Worm (Caenorhabditis elegans) whole organism, late embryonic: ENCODE data around the gene str-79.

Source experiments
- C08G9.2 ChIP-seq: sonication (generic microtip); optimal IDR thresholded peaks from 2 replicates; lab custom pipeline; 2016; ENCODE audit warnings: mild to moderate bottlenecking, missing genetic modification characterization, moderate library complexity, missing compliant biosample characterization
- C38D4.7 ChIP-seq: fragments of 200-800 bp; sonication (Bioruptor generic); optimal IDR thresholded peaks from 2 replicates; lab custom pipeline; 2018; ENCODE audit warnings: mild to moderate bottlenecking, missing genetic modification characterization, moderate library complexity, missing compliant biosample characterization
- F13H6.1 ChIP-seq: sonication (generic microtip); optimal IDR thresholded peaks from 2 replicates; lab custom pipeline; 2016; ENCODE audit warnings: missing genetic modification characterization, missing compliant biosample characterization
- K02D7.2 ChIP-seq: sonication (generic microtip); optimal IDR thresholded peaks from 2 replicates; lab custom pipeline; 2017; ENCODE audit warnings: mild to moderate bottlenecking, missing genetic modification characterization, missing compliant biosample characterization
- T23F11.4 ChIP-seq: fragments of 200-800 bp; sonication (Bioruptor generic); optimal IDR thresholded peaks from 2 replicates; lab custom pipeline; 2018; ENCODE audit warnings: mild to moderate bottlenecking, missing genetic modification characterization, missing compliant biosample characterization
- Y22D7AL.16 ChIP-seq: sonication (generic microtip); optimal IDR thresholded peaks from 2 replicates; lab custom pipeline; 2016; ENCODE audit warnings: missing genetic modification characterization, missing compliant biosample characterization
- ama-1 ChIP-seq: fragments of 150-350 bp; optimal IDR thresholded peaks from 2 replicates; lab custom pipeline; 2014
- ceh-14 ChIP-seq: sonication (generic microtip); optimal IDR thresholded peaks from 2 replicates; lab custom pipeline; 2016; ENCODE audit warnings: missing genotype, missing genetic modification characterization, missing compliant biosample characterization
- ceh-19 ChIP-seq: fragments of 200-800 bp; sonication (Bioruptor generic); optimal IDR thresholded peaks from 2 replicates; lab custom pipeline; 2018; ENCODE audit warnings: mild to moderate bottlenecking, missing genetic modification characterization, missing compliant biosample characterization
- ceh-31 ChIP-seq: sonication (generic microtip); optimal IDR thresholded peaks from 2 replicates; lab custom pipeline; 2016; ENCODE audit warnings: missing genetic modification characterization, missing compliant biosample characterization
- ceh-34 ChIP-seq: sonication (generic microtip); optimal IDR thresholded peaks from 2 replicates; lab custom pipeline; 2016; ENCODE audit warnings: mild to moderate bottlenecking, missing genetic modification characterization, missing compliant biosample characterization
- ceh-6 ChIP-seq: fragments of 200-800 bp; sonication (Bioruptor generic); optimal IDR thresholded peaks from 2 replicates; lab custom pipeline; 2018; ENCODE audit warnings: mild to moderate bottlenecking, missing genetic modification characterization, missing compliant biosample characterization
- ceh-9 ChIP-seq: sonication (generic microtip); optimal IDR thresholded peaks from 2 replicates; lab custom pipeline; 2016; ENCODE audit warnings: mild to moderate bottlenecking, missing genetic modification characterization, inconsistent platforms, missing compliant biosample characterization
- dmd-4 ChIP-seq: sonication (generic microtip); optimal IDR thresholded peaks from 2 replicates; lab custom pipeline; 2016; ENCODE audit warnings: borderline replicate concordance, missing genetic modification characterization, missing compliant biosample characterization
- dve-1 ChIP-seq: sonication (generic microtip); optimal IDR thresholded peaks from 2 replicates; lab custom pipeline; 2017; ENCODE audit warnings: antibody characterized with exemption, mild to moderate bottlenecking, missing genetic modification characterization, missing compliant biosample characterization
- elt-4 ChIP-seq: sonication (generic microtip); optimal IDR thresholded peaks from 2 replicates; lab custom pipeline; 2016; ENCODE audit warnings: missing genetic modification characterization, missing compliant biosample characterization
- ets-4 ChIP-seq: sonication (generic microtip); optimal IDR thresholded peaks from 2 replicates; lab custom pipeline; 2016; ENCODE audit warnings: missing genetic modification characterization, missing compliant biosample characterization
- gmeb-2 ChIP-seq: sonication (generic microtip); optimal IDR thresholded peaks from 2 replicates; lab custom pipeline; 2016; ENCODE audit warnings: missing genetic modification characterization, inconsistent platforms, missing compliant biosample characterization
- hlh-30 ChIP-seq: sonication (generic microtip); optimal IDR thresholded peaks from 2 replicates; lab custom pipeline; 2017; ENCODE audit warnings: antibody characterized with exemption, missing genetic modification characterization, missing compliant biosample characterization; ENCODE audit not compliant: insufficient read depth
- hlh-8 ChIP-seq: sonication (generic microtip); optimal IDR thresholded peaks from 2 replicates; lab custom pipeline; 2016; ENCODE audit warnings: missing genotype, missing genetic modification characterization, missing compliant biosample characterization
- lim-6 ChIP-seq: sonication (generic microtip); optimal IDR thresholded peaks from 2 replicates; lab custom pipeline; 2016; ENCODE audit warnings: missing genetic modification characterization, missing compliant biosample characterization
- lin-11 ChIP-seq: fragments of 200-800 bp; sonication (Bioruptor generic); optimal IDR thresholded peaks from 2 replicates; lab custom pipeline; 2018; ENCODE audit warnings: mild to moderate bottlenecking, missing genetic modification characterization, missing compliant biosample characterization
- npax-4 ChIP-seq: sonication (generic microtip); optimal IDR thresholded peaks from 2 replicates; lab custom pipeline; 2016; ENCODE audit warnings: missing genetic modification characterization, missing compliant biosample characterization
- pag-3 ChIP-seq: sonication (generic microtip); optimal IDR thresholded peaks from 2 replicates; lab custom pipeline; 2016; ENCODE audit warnings: missing compliant biosample characterization, missing genetic modification characterization, borderline replicate concordance
- pros-1 ChIP-seq: fragments of 150-350 bp; optimal IDR thresholded peaks from 2 replicates; lab custom pipeline; 2014; ENCODE audit warnings: missing biosample characterization, missing genetic modification reagents, missing genetic modification characterization
- ref-2 ChIP-seq: sonication (generic microtip); optimal IDR thresholded peaks from 2 replicates; lab custom pipeline; 2016; ENCODE audit warnings: missing genetic modification characterization, missing compliant biosample characterization
- rnt-1 ChIP-seq: sonication (generic microtip); optimal IDR thresholded peaks from 2 replicates; lab custom pipeline; 2016; ENCODE audit warnings: missing genetic modification characterization, missing compliant biosample characterization
- sdc-2 ChIP-seq: sonication (generic microtip); optimal IDR thresholded peaks from 2 replicates; lab custom pipeline; 2016; ENCODE audit warnings: missing genotype, missing genetic modification characterization, missing compliant biosample characterization
- sox-2 ChIP-seq: fragments of 200-800 bp; sonication (Bioruptor generic); IDR thresholded peaks from 2 replicates; pipeline ENCODE4 v1.3.6; 2022; ENCODE audit warnings: missing genetic modification reagents, missing genetic modification characterization, missing compliant biosample characterization
- ttx-3 ChIP-seq: sonication (generic microtip); optimal IDR thresholded peaks from 2 replicates; lab custom pipeline; 2016; ENCODE audit warnings: missing genetic modification reagents, missing genetic modification characterization, missing compliant biosample characterization
- unc-3 ChIP-seq, 2 experiments: fragments of 200-800 bp in 1 of 2; sonication (Bioruptor generic) in 1 of 2; sonication (generic microtip) in 1 of 2; conservative IDR thresholded peaks in 1 of 2; optimal IDR thresholded peaks in 1 of 2; 2 replicates each; pipeline versions ENCODE4 v1.3.6 to Lab custom; 2016 to 2022; ENCODE audit warnings: missing compliant biosample characterization in 2 of 2, missing genetic modification characterization in 2 of 2, missing genetic modification reagents in 1 of 2
- unc-42 ChIP-seq: sonication (generic microtip); optimal IDR thresholded peaks from 2 replicates; lab custom pipeline; 2016; ENCODE audit warnings: missing genotype, missing genetic modification characterization, missing compliant biosample characterization
- unc-55 ChIP-seq: sonication (generic microtip); optimal IDR thresholded peaks from 2 replicates; lab custom pipeline; 2017; ENCODE audit warnings: missing biosample characterization, missing genetic modification reagents, missing genetic modification characterization
- unc-86 ChIP-seq: sonication (generic microtip); optimal IDR thresholded peaks from 2 replicates; lab custom pipeline; 2016; ENCODE audit warnings: missing genetic modification characterization, missing compliant biosample characterization
- zip-5 ChIP-seq: sonication (generic microtip); optimal IDR thresholded peaks from 2 replicates; lab custom pipeline; 2016; ENCODE audit warnings: missing genetic modification characterization, missing compliant biosample characterization

str-79 gene

DNA sequence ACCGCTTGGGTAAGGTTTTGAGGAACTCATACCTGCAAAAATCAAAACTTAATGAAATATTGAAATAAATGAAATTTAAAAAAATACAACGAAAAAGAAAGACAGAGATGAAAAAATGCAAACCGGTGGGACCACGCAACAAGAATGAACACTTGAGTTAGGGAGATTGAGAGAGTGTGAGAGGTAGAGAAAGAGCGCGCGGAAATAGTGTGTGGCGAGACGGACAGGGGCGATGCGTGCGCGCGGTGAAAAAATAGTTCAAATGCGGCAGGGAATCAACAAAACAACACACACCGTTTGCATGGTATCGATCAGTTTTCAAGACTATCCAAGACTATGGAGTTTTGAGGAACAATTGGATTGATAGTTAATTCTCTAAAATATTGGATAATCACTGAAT lies 19.9 kb downstream of the str-79 start, which contains the start of gene meg-3:
TSS of gene meg-3 (minus strand) at position 32 of the 400 bp plus-strand sequence.
- peak; percentile 9 for TF ChIP-seq sdc-2 (tag; lab: Kevin White, UChicago)
- TF ChIP-seq T23F11.4 (GFP tag; lab: Kevin White, UChicago): no peak

- TF ChIP-seq unc-3 (GFP tag; conservative IDR thresholded peaks at IDR 0.05; lab: Robert Waterston, UW) (no peak), unc-3 (tag; optimal IDR thresholded peaks at IDR 0.05; lab: Kevin White, UChicago) (no peak), rnt-1 (tag; lab: Kevin White, UChicago) (no peak), ama-1 (no peak), ceh-9 (no peak), ceh-14 (tag; lab: Kevin White, UChicago) (no peak), dve-1 (no peak), pros-1 (tag; lab: Kevin White, UChicago) (no peak), unc-86 (tag; lab: Kevin White, UChicago) (no peak), sdc-2 (tag; lab: Kevin White, UChicago) (no peak), gmeb-2 (tag; lab: Kevin White, UChicago) (no peak), C08G9.2 (tag; lab: Kevin White, UChicago) (no peak), hlh-8 (tag; lab: Kevin White, UChicago) (no peak), dmd-4 (no peak), elt-4 (tag; lab: Kevin White, UChicago) (no peak), lin-11 (tag; lab: Kevin White, UChicago) (no peak), ref-2 (tag; lab: Kevin White, UChicago) (no peak), pag-3 (tag; lab: Kevin White, UChicago) (no peak), K02D7.2 (tag; lab: Kevin White, UChicago) (no peak), unc-55 (no peak), ceh-34 (tag; lab: Kevin White, UChicago) (no peak)
These were observed 20.8 kb downstream of the str-79 start, which contains the start of gene Y40A1A.2 for ce11 chrX:1990434-1990833. Gene Y40A1A.2, plus strand, starts transcription at chrX:1990734.

DNA sequence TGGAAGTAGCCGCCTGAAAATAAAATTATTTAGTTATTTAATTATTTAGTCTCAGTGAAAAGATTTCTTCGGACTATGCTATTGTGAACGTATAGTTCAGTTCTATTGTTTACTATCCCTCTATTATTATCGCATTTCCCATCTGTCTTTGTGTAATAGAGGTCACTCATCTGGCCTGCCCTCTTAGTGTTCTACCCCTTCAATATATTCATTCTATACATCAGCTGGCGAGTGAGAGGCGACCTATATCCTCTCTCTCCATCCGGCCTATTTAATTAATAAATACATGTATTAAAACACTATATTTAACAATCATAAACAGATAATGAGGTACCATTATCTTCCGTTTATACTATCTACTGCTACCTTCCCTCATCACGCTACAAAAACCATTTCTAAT lies 26.3 kb downstream of the str-79 start:
- TF ChIP-seq unc-42 (peak; percentile 14), ceh-31 (tag; lab: Kevin White, UChicago) (peak; percentile 1), hlh-8 (tag; lab: Kevin White, UChicago) (peak; percentile 27), sox-2 (GFP tag; lab: Robert Waterston, UW) (peak; percentile 90)

- TF ChIP-seq lim-6 (no peak), hlh-30 (tag; lab: Kevin White, UChicago) (no peak), ceh-19 (GFP tag; lab: Kevin White, UChicago) (no peak), ets-4 (no peak), npax-4 (tag; lab: Kevin White, UChicago) (no peak), ceh-6 (GFP tag; lab: Kevin White, UChicago) (no peak), gmeb-2 (tag; lab: Kevin White, UChicago) (no peak), C38D4.7 (GFP tag; lab: Kevin White, UChicago) (no peak), Y22D7AL.16 (tag; lab: Kevin White, UChicago) (no peak), C08G9.2 (tag; lab: Kevin White, UChicago) (no peak), F13H6.1 (tag; lab: Kevin White, UChicago) (no peak), zip-5 (tag; lab: Kevin White, UChicago) (no peak), unc-55 (no peak), sdc-2 (tag; lab: Kevin White, UChicago) (no peak), ttx-3 (no peak)
These were observed 28.3 kb downstream of the str-79 start, which contains the start of gene Y40A1A.3 for ce11 chrX:1997934-1998333. Gene Y40A1A.3, minus strand, starts transcription at chrX:1998034.
